Worm (Caenorhabditis elegans) whole organism, young adult: Measurements from ENCODE around the gene F32D8.5.

Experiments used
- B0019.2 ChIP-seq: fragments of 200-800 bp; sonication (Bioruptor generic); conservative IDR thresholded peaks from 2 replicates; pipeline ENCODE4 v1.3.6; 2022; ENCODE audit warnings: missing genetic modification reagents, missing genetic modification characterization, missing compliant biosample characterization
- B0035.1 ChIP-seq: sonication (generic microtip); optimal IDR thresholded peaks from 2 replicates; lab custom pipeline; 2016; ENCODE audit warnings: missing genetic modification characterization, mild to moderate bottlenecking, missing compliant biosample characterization, missing genotype, missing genetic modification reagents
- B0261.1 ChIP-seq: sonication (generic microtip); optimal IDR thresholded peaks from 2 replicates; lab custom pipeline; 2016; ENCODE audit warnings: mild to moderate bottlenecking, missing genetic modification characterization, moderate library complexity, missing compliant biosample characterization
- B0336.3 ChIP-seq: fragments of 200-800 bp; sonication (Bioruptor generic); IDR thresholded peaks from 2 replicates; pipeline ENCODE4 v1.3.6; 2022; ENCODE audit warnings: missing genetic modification characterization, missing compliant biosample characterization
- F10E7.11 ChIP-seq: sonication (generic microtip); optimal IDR thresholded peaks from 2 replicates; lab custom pipeline; 2017; ENCODE audit warnings: mild to moderate bottlenecking, missing genetic modification characterization, moderate library complexity, missing compliant biosample characterization
- K12H6.12 ChIP-seq: fragments of 200-800 bp; sonication (Bioruptor generic); optimal IDR thresholded peaks from 2 replicates; lab custom pipeline; 2018; ENCODE audit warnings: mild to moderate bottlenecking, missing genetic modification characterization, missing compliant biosample characterization
- T26A5.8 ChIP-seq: sonication (generic microtip); optimal IDR thresholded peaks from 2 replicates; lab custom pipeline; 2016; ENCODE audit warnings: missing genetic modification characterization, missing compliant biosample characterization
- Y56A3A.18 ChIP-seq: fragments of 200-800 bp; sonication (Bioruptor generic); IDR thresholded peaks from 2 replicates; pipeline ENCODE4 v1.3.6; 2022; ENCODE audit warnings: missing genetic modification reagents, missing genetic modification characterization, missing compliant biosample characterization
- Y95B8A.8 ChIP-seq: fragments of 200-800 bp; sonication (Bioruptor generic); IDR thresholded peaks from 2 replicates; pipeline ENCODE4 v1.3.6; 2022; ENCODE audit warnings: missing genetic modification reagents, missing genetic modification characterization, missing compliant biosample characterization
- akir-1 ChIP-seq: fragments of 200-800 bp; sonication (Bioruptor generic); optimal IDR thresholded peaks from 2 replicates; lab custom pipeline; 2018; ENCODE audit warnings: mild to moderate bottlenecking, missing genetic modification characterization, moderate library complexity, missing compliant biosample characterization
- ama-1 ChIP-seq, 3 experiments: fragments of 150-350 bp in 1 of 3; sonication (generic microtip) in 2 of 3; optimal IDR thresholded peaks; 2 replicates each; lab custom pipeline; 2014 to 2018; ENCODE audit warnings: missing biosample characterization in 2 of 3, missing genetic modification characterization in 2 of 3, missing genetic modification reagents in 2 of 3
- aptf-3 ChIP-seq: fragments of 200-800 bp; sonication (Bioruptor generic); IDR thresholded peaks from 2 replicates; pipeline ENCODE4 v1.3.6; 2022; ENCODE audit warnings: missing genetic modification characterization, missing compliant biosample characterization
- attf-3 ChIP-seq: fragments of 200-800 bp; sonication (Bioruptor generic); conservative IDR thresholded peaks from 2 replicates; pipeline ENCODE4 v1.3.6; 2022; ENCODE audit warnings: missing genetic modification reagents, missing genetic modification characterization, missing compliant biosample characterization
- attf-5 ChIP-seq: fragments of 200-800 bp; sonication (Bioruptor generic); optimal IDR thresholded peaks from 2 replicates; lab custom pipeline; 2018; ENCODE audit warnings: mild to moderate bottlenecking, missing genetic modification characterization, missing compliant biosample characterization
- ccch-3 ChIP-seq: fragments of 200-800 bp; sonication (Bioruptor generic); optimal IDR thresholded peaks from 2 replicates; lab custom pipeline; 2018; ENCODE audit warnings: mild to moderate bottlenecking, missing genetic modification characterization, missing compliant biosample characterization
- cebp-1 ChIP-seq, 2 experiments: fragments of 200-800 bp in 1 of 2; sonication (Bioruptor generic) in 1 of 2; sonication (generic microtip) in 1 of 2; IDR thresholded peaks in 1 of 2; optimal IDR thresholded peaks in 1 of 2; 2 replicates each; pipeline versions ENCODE4 v1.3.6 to Lab custom; 2017 to 2022; ENCODE audit warnings: missing compliant biosample characterization in 2 of 2, missing genetic modification characterization in 2 of 2, mild to moderate bottlenecking in 1 of 2, missing genetic modification reagents in 1 of 2, moderate library complexity in 1 of 2
- ceh-100 ChIP-seq: fragments of 200-800 bp; sonication (Bioruptor generic); IDR thresholded peaks from 2 replicates; pipeline ENCODE4 v1.3.6; 2022; ENCODE audit warnings: missing genetic modification reagents, missing genetic modification characterization, missing compliant biosample characterization
- ceh-27 ChIP-seq: fragments of 200-800 bp; sonication (Bioruptor generic); optimal IDR thresholded peaks from 2 replicates; lab custom pipeline; 2018; ENCODE audit warnings: mild to moderate bottlenecking, missing genetic modification characterization, moderate library complexity, missing compliant biosample characterization
- ceh-58 ChIP-seq: fragments of 200-800 bp; sonication (Bioruptor generic); IDR thresholded peaks from 2 replicates; pipeline ENCODE4 v1.3.6; 2022; ENCODE audit warnings: missing genetic modification characterization, missing compliant biosample characterization
- dpff-1 ChIP-seq: sonication (generic microtip); optimal IDR thresholded peaks from 2 replicates; lab custom pipeline; 2017; ENCODE audit warnings: mild to moderate bottlenecking, missing genetic modification characterization, missing compliant biosample characterization
- dpl-1 ChIP-seq: fragments of 150-350 bp; optimal IDR thresholded peaks from 2 replicates; lab custom pipeline; 2014; ENCODE audit warnings: missing biosample characterization, missing genetic modification reagents, missing genetic modification characterization
- efl-1 ChIP-seq: fragments of 150-350 bp; optimal IDR thresholded peaks from 2 replicates; lab custom pipeline; 2014; ENCODE audit warnings: missing biosample characterization, missing genetic modification reagents, missing genetic modification characterization
- egrh-3 ChIP-seq: fragments of 200-800 bp; sonication (Bioruptor generic); IDR thresholded peaks from 2 replicates; pipeline ENCODE4 v1.3.6; 2022; ENCODE audit warnings: missing genetic modification reagents, missing genetic modification characterization, missing compliant biosample characterization
- ekl-4 ChIP-seq: fragments of 200-800 bp; sonication (Bioruptor generic); IDR thresholded peaks from 2 replicates; pipeline ENCODE4 v1.3.6; 2022; ENCODE audit warnings: missing genetic modification reagents, missing genetic modification characterization, missing compliant biosample characterization
- fkh-3 ChIP-seq: sonication (generic microtip); optimal IDR thresholded peaks from 2 replicates; lab custom pipeline; 2016; ENCODE audit warnings: mild to moderate bottlenecking, missing genetic modification characterization, missing compliant biosample characterization
- lag-1 ChIP-seq: fragments of 200-800 bp; sonication (Bioruptor generic); IDR thresholded peaks from 2 replicates; pipeline ENCODE4 v1.3.6; 2022; ENCODE audit warnings: missing genetic modification reagents, missing genetic modification characterization, missing compliant biosample characterization
- let-607 ChIP-seq, 2 experiments: fragments of 200-800 bp in 1 of 2; sonication (Bioruptor generic) in 1 of 2; sonication (generic microtip) in 1 of 2; optimal IDR thresholded peaks; 2 replicates each; lab custom pipeline; 2016 to 2018; ENCODE audit warnings: mild to moderate bottlenecking in 2 of 2, missing compliant biosample characterization in 2 of 2, missing genetic modification characterization in 2 of 2, moderate library complexity in 2 of 2, missing genotype in 1 of 2
- lin-35 ChIP-seq, 3 experiments: fragments of 150-350 bp in 2 of 3; sonication (generic microtip) in 1 of 3; optimal IDR thresholded peaks; 2 replicates each; lab custom pipeline; 2014 to 2018; ENCODE audit warnings: missing biosample characterization in 3 of 3, missing genetic modification characterization in 3 of 3, missing genetic modification reagents in 3 of 3
- lir-1 ChIP-seq: fragments of 200-800 bp; sonication (Bioruptor generic); conservative IDR thresholded peaks from 2 replicates; pipeline ENCODE4 v1.3.6; 2022; ENCODE audit warnings: missing genetic modification reagents, missing genetic modification characterization, missing compliant biosample characterization
- madf-3 ChIP-seq: fragments of 200-800 bp; sonication (Bioruptor generic); IDR thresholded peaks from 2 replicates; pipeline ENCODE4 v1.3.6; 2022; ENCODE audit warnings: missing genetic modification reagents, missing genetic modification characterization, missing compliant biosample characterization
- mcd-1 ChIP-seq: fragments of 200-800 bp; sonication (Bioruptor generic); IDR thresholded peaks from 2 replicates; pipeline ENCODE4 v1.3.6; 2022; ENCODE audit warnings: missing genetic modification reagents, missing genetic modification characterization, missing compliant biosample characterization
- nfya-2 ChIP-seq: fragments of 200-800 bp; sonication (Bioruptor generic); IDR thresholded peaks from 2 replicates; pipeline ENCODE4 v1.3.6; 2022; ENCODE audit warnings: missing genetic modification reagents, missing genetic modification characterization, missing compliant biosample characterization
- nfyb-1 ChIP-seq: fragments of 200-800 bp; sonication (Bioruptor generic); IDR thresholded peaks from 2 replicates; pipeline ENCODE4 v1.3.6; 2022; ENCODE audit warnings: missing genetic modification reagents, missing genetic modification characterization, missing compliant biosample characterization
- nhr-120 ChIP-seq: fragments of 200-800 bp; sonication (Bioruptor generic); IDR thresholded peaks from 2 replicates; pipeline ENCODE4 v1.3.6; 2022; ENCODE audit warnings: missing genetic modification characterization, missing compliant biosample characterization
- nhr-27 ChIP-seq: fragments of 200-800 bp; sonication (Bioruptor generic); optimal IDR thresholded peaks from 2 replicates; lab custom pipeline; 2018; ENCODE audit warnings: mild to moderate bottlenecking, missing genetic modification characterization, moderate library complexity, missing compliant biosample characterization
- pha-4 ChIP-seq: fragments of 150-350 bp; sonication (generic microtip); optimal IDR thresholded peaks from 2 replicates; lab custom pipeline; 2014; ENCODE audit warnings: missing biosample characterization, missing genetic modification reagents, missing genetic modification characterization
- rec-8 ChIP-seq, 2 experiments: sonication (generic microtip); optimal IDR thresholded peaks; 2 replicates each; lab custom pipeline; 2016; ENCODE audit warnings: mild to moderate bottlenecking in 2 of 2, missing genetic modification characterization in 2 of 2, missing genetic modification reagents in 2 of 2, missing genotype in 2 of 2, missing biosample characterization in 1 of 2, missing compliant biosample characterization in 1 of 2, moderate library complexity in 1 of 2
- sdz-38 ChIP-seq: sonication (generic microtip); optimal IDR thresholded peaks from 2 replicates; lab custom pipeline; 2016; ENCODE audit warnings: missing genotype, missing genetic modification characterization, missing compliant biosample characterization
- sptf-2 ChIP-seq: fragments of 200-800 bp; sonication (Bioruptor generic); optimal IDR thresholded peaks from 2 replicates; lab custom pipeline; 2018; ENCODE audit warnings: mild to moderate bottlenecking, missing genetic modification characterization, missing compliant biosample characterization
- xnd-1 ChIP-seq: sonication (generic microtip); optimal IDR thresholded peaks from 2 replicates; lab custom pipeline; 2016; ENCODE audit warnings: missing genotype, missing genetic modification reagents, missing genetic modification characterization, missing compliant biosample characterization
- zfh-2 ChIP-seq: fragments of 200-800 bp; sonication (Bioruptor generic); conservative IDR thresholded peaks from 2 replicates; pipeline ENCODE4 v1.3.6; 2022; ENCODE audit warnings: missing genetic modification reagents, missing genetic modification characterization, missing compliant biosample characterization
- zim-3 ChIP-seq: sonication (generic microtip); optimal IDR thresholded peaks from 2 replicates; lab custom pipeline; 2017; ENCODE audit warnings: mild to moderate bottlenecking, missing genetic modification characterization, moderate library complexity, missing compliant biosample characterization
- ztf-18 ChIP-seq: sonication (generic microtip); optimal IDR thresholded peaks from 2 replicates; lab custom pipeline; 2016; ENCODE audit warnings: missing genotype, mild to moderate bottlenecking, missing genetic modification characterization, missing compliant biosample characterization
- ztf-22 ChIP-seq: fragments of 200-800 bp; sonication (Bioruptor generic); optimal IDR thresholded peaks from 2 replicates; lab custom pipeline; 2018; ENCODE audit warnings: mild to moderate bottlenecking, missing genetic modification characterization, moderate library complexity, missing compliant biosample characterization
- ztf-25 ChIP-seq: fragments of 200-800 bp; sonication (Bioruptor generic); IDR thresholded peaks from 2 replicates; pipeline ENCODE4 v1.3.6; 2022; ENCODE audit warnings: missing genetic modification reagents, missing genetic modification characterization, missing compliant biosample characterization
- ztf-28 ChIP-seq: fragments of 200-800 bp; sonication (Bioruptor generic); IDR thresholded peaks from 2 replicates; pipeline ENCODE4 v1.3.6; 2022; ENCODE audit warnings: missing genetic modification reagents, missing genetic modification characterization, missing compliant biosample characterization

The F32D8.5 gene

ce11 chrV:10897172-10897571 lies 2.6 kb downstream of the F32D8.5 start (continued):
- TF ChIP-seq sptf-2 = peak; percentile 65
- peak; percentile 55 for TF ChIP-seq ama-1 (optimal IDR thresholded peaks at IDR 0.05; lab: Kevin White, UChicago)
- peak in 1 of 2 experiments; percentile 69 for TF ChIP-seq ama-1 (GFP tag; optimal IDR thresholded peaks at IDR 0.05; lab: Kevin White, UChicago)
- 0 out of 2 replicates have a peak, but pooled peaks have one; percentile 69 for TF ChIP-seq nhr-120
- peak; percentile 98 for TF ChIP-seq nfyb-1 (GFP tag; lab: Robert Waterston, UW)
- TF ChIP-seq madf-3 (GFP tag; lab: Robert Waterston, UW) = peak; percentile 98
- TF ChIP-seq dpl-1 (GFP tag; lab: Kevin White, UChicago) = peak; percentile 99
- TF ChIP-seq efl-1 (GFP tag; lab: Kevin White, UChicago) = peak; percentile 98
- TF ChIP-seq zfh-2 (GFP tag; lab: Robert Waterston, UW) = peak; percentile 94
- peak; percentile 78 for TF ChIP-seq xnd-1
- TF ChIP-seq ceh-100 (GFP tag; lab: Robert Waterston, UW) = peak; percentile 90
- TF ChIP-seq akir-1 (GFP tag; lab: Kevin White, UChicago) = peak; percentile 71
- peak; percentile 87 for TF ChIP-seq B0019.2
- peak; percentile 90 for TF ChIP-seq lir-1 (GFP tag; lab: Robert Waterston, UW)
- peak; percentile 93 for TF ChIP-seq ztf-28 (GFP tag; lab: Robert Waterston, UW)
- peak; percentile 87 for TF ChIP-seq F10E7.11
- TF ChIP-seq attf-3 = peak; percentile 83
- no peak for TF ChIP-seq lag-1
- TF ChIP-seq mcd-1 (GFP tag; lab: Robert Waterston, UW) = peak; percentile 98
- TF ChIP-seq egrh-3 = peak; percentile 73
- peak; percentile 94 to 99 (median 99) for TF ChIP-seq lin-35 (GFP tag; optimal IDR thresholded peaks at IDR 0.05; lab: Kevin White, UChicago)
- 0 out of 2 replicates have a peak, but pooled peaks have one; percentile 55 for TF ChIP-seq aptf-3 (GFP tag; lab: Robert Waterston, UW)
- peak; percentile 38 for TF ChIP-seq T26A5.8 (tag; lab: Kevin White, UChicago)
- TF ChIP-seq B0035.1 = peak; percentile 86
- peak; percentile 98 for TF ChIP-seq ceh-27 (GFP tag; lab: Kevin White, UChicago)
- TF ChIP-seq dpff-1 (tag; lab: Kevin White, UChicago) = peak; percentile 84
- peak; percentile 100 for TF ChIP-seq attf-5 (GFP tag; lab: Kevin White, UChicago)
- TF ChIP-seq ztf-22 (GFP tag; lab: Kevin White, UChicago) = peak; percentile 98
- TF ChIP-seq cebp-1 (GFP tag; IDR thresholded peaks at IDR 0.05; lab: Robert Waterston, UW) = peak; percentile 72; the same call in 1 of the 2 replicates
- TF ChIP-seq cebp-1 (tag; optimal IDR thresholded peaks at IDR 0.05; lab: Kevin White, UChicago) = peak; percentile 93
- no peak for TF ChIP-seq fkh-3
- TF ChIP-seq ztf-25 = no peak
- 0 out of 2 replicates have a peak, but pooled peaks have one; percentile 33 for TF ChIP-seq ceh-58 (GFP tag; lab: Robert Waterston, UW)
- peak; percentile 99 for TF ChIP-seq pha-4 (tag; lab: Kevin White, UChicago)
- TF ChIP-seq nhr-27 (tag; lab: Kevin White, UChicago) = peak; percentile 70
- TF ChIP-seq zim-3 (tag; lab: Kevin White, UChicago) = peak; percentile 94
- peak; percentile 85 for TF ChIP-seq ztf-18
- peak; percentile 100 for TF ChIP-seq let-607 (tag; optimal IDR thresholded peaks at IDR 0.05; lab: Kevin White, UChicago)
- peak; percentile 97 for TF ChIP-seq ekl-4
- TF ChIP-seq B0336.3 (GFP tag; lab: Robert Waterston, UW) = peak; percentile 97
- TF ChIP-seq ccch-3 (GFP tag; lab: Kevin White, UChicago) = peak; percentile 79
- TF ChIP-seq B0261.1 (tag; lab: Kevin White, UChicago) = peak; percentile 33
- TF ChIP-seq nfya-2 (GFP tag; lab: Robert Waterston, UW) = peak; percentile 97
- TF ChIP-seq Y95B8A.8 (GFP tag; lab: Robert Waterston, UW) = peak; percentile 96
- no peak for TF ChIP-seq sdz-38 (tag; lab: Kevin White, UChicago)
- peak; percentile 97 for TF ChIP-seq K12H6.12
- TF ChIP-seq Y56A3A.18 = peak; percentile 90
- peak; percentile 73 to 77 for TF ChIP-seq rec-8 (tag; optimal IDR thresholded peaks at IDR 0.05; lab: Kevin White, UChicago)
